Fruit fly (Drosophila melanogaster) whole organism, embryonic: Measurements from ENCODE around the gene Etl1.

ENCODE experiments used
- Antp ChIP-seq: fragments of 200-800 bp; sonication (Bioruptor generic); optimal IDR thresholded peaks from 3 replicates; lab custom pipeline; 2016; ENCODE audit warnings: missing biosample characterization, missing genetic modification characterization
- B-H2 ChIP-seq: fragments of 200-800 bp; sonication (Bioruptor generic); optimal IDR thresholded peaks from 2 replicates; lab custom pipeline; 2018; ENCODE audit warnings: missing biosample characterization, mild to moderate bottlenecking, missing genetic modification characterization
- CG10267 ChIP-seq: fragments of 200-800 bp; sonication (Bioruptor generic); optimal IDR thresholded peaks from 2 replicates; lab custom pipeline; 2018; ENCODE audit warnings: missing biosample characterization, mild to moderate bottlenecking, missing genetic modification characterization, moderate library complexity
- CG11695 ChIP-seq: fragments of 200-800 bp; sonication (Bioruptor generic); IDR thresholded peaks from 3 replicates; pipeline ENCODE4 v1.3.6; 2022; ENCODE audit warnings: missing biosample characterization, missing genetic modification characterization
- CG13775 ChIP-seq: fragments of 200-800 bp; sonication (Bioruptor generic); optimal IDR thresholded peaks from 3 replicates; lab custom pipeline; 2017; ENCODE audit warnings: missing biosample characterization, mild to moderate bottlenecking, missing genetic modification characterization
- CG15011 ChIP-seq: fragments of 200-800 bp; sonication (Bioruptor generic); optimal IDR thresholded peaks from 3 replicates; lab custom pipeline; 2018; ENCODE audit warnings: missing biosample characterization, mild to moderate bottlenecking, missing genetic modification characterization
- CG15269 ChIP-seq: fragments of 200-800 bp; sonication (Bioruptor generic); optimal IDR thresholded peaks from 2 replicates; lab custom pipeline; 2018; ENCODE audit warnings: missing biosample characterization, mild to moderate bottlenecking, missing genetic modification characterization, moderate library complexity
- CG15514 ChIP-seq: fragments of 200-800 bp; sonication (Bioruptor generic); optimal IDR thresholded peaks from 3 replicates; lab custom pipeline; 2017; ENCODE audit warnings: missing biosample characterization, missing genetic modification characterization, mild to moderate bottlenecking, moderate library complexity, missing genetic modification reagents
- CG1603 ChIP-seq: fragments of 200-800 bp; sonication (Bioruptor generic); optimal IDR thresholded peaks from 2 replicates; lab custom pipeline; 2019; ENCODE audit warnings: missing biosample characterization, mild to moderate bottlenecking, missing genetic modification characterization, moderate library complexity
- CG16815 ChIP-seq: fragments of 200-800 bp; sonication (Bioruptor generic); optimal IDR thresholded peaks from 3 replicates; lab custom pipeline; 2017; ENCODE audit warnings: missing biosample characterization, mild to moderate bottlenecking, missing genetic modification characterization
- CG17829 ChIP-seq: fragments of 200-800 bp; optimal IDR thresholded peaks from 2 replicates; lab custom pipeline; 2019; ENCODE audit warnings: missing biosample characterization, mild to moderate bottlenecking, missing genetic modification characterization, moderate library complexity
- CG30020 ChIP-seq: fragments of 200-800 bp; optimal IDR thresholded peaks from 2 replicates; lab custom pipeline; 2019; ENCODE audit warnings: missing biosample characterization, mild to moderate bottlenecking, missing genetic modification characterization, moderate library complexity
- CG4328 ChIP-seq: fragments of 200-800 bp; sonication (Bioruptor generic); optimal IDR thresholded peaks from 3 replicates; lab custom pipeline; 2017; ENCODE audit warnings: missing biosample characterization, missing genetic modification reagents, missing genetic modification characterization
- CG7271 ChIP-seq: fragments of 200-800 bp; sonication (Bioruptor generic); optimal IDR thresholded peaks from 2 replicates; lab custom pipeline; 2018; ENCODE audit warnings: missing biosample characterization, mild to moderate bottlenecking, missing genetic modification characterization, moderate library complexity
- CG7357 ChIP-seq: fragments of 200-800 bp; sonication (Bioruptor generic); IDR thresholded peaks from 3 replicates; pipeline ENCODE4 v1.3.6; 2022; ENCODE audit warnings: missing biosample characterization, missing genetic modification characterization
- CG7928 ChIP-seq: fragments of 200-800 bp; sonication (Bioruptor generic); optimal IDR thresholded peaks from 2 replicates; lab custom pipeline; 2017; ENCODE audit warnings: missing biosample characterization, mild to moderate bottlenecking, missing genetic modification characterization
- CG7963 ChIP-seq: fragments of 200-800 bp; sonication (Bioruptor generic); IDR thresholded peaks from 3 replicates; pipeline ENCODE4 v1.3.6; 2022; ENCODE audit warnings: missing biosample characterization, missing genetic modification characterization; ENCODE audit not compliant: partially characterized antibody
- CG7987 ChIP-seq: fragments of 200-800 bp; sonication (Bioruptor generic); optimal IDR thresholded peaks from 2 replicates; lab custom pipeline; 2018; ENCODE audit warnings: missing biosample characterization, mild to moderate bottlenecking, missing genetic modification characterization, moderate library complexity
- CG8388 ChIP-seq: fragments of 200-800 bp; sonication (Bioruptor generic); optimal IDR thresholded peaks from 2 replicates; lab custom pipeline; 2019; ENCODE audit warnings: missing biosample characterization, mild to moderate bottlenecking, missing genetic modification characterization, moderate library complexity
- CG8478 ChIP-seq: fragments of >200 bp; optimal IDR thresholded peaks from 2 replicates; lab custom pipeline; 2018
- CG8944 ChIP-seq: fragments of 200-800 bp; sonication (Bioruptor generic); optimal IDR thresholded peaks from 3 replicates; lab custom pipeline; 2016; ENCODE audit warnings: missing biosample characterization, missing genetic modification characterization
- CkIIα-i1 ChIP-seq: fragments of 200-800 bp; sonication (Bioruptor generic); IDR thresholded peaks from 2 replicates; pipeline ENCODE4 v1.3.6; 2022; ENCODE audit warnings: missing biosample characterization, missing genetic modification characterization
- Dbx ChIP-seq: fragments of 200-800 bp; sonication (Bioruptor generic); IDR thresholded peaks from 3 replicates; pipeline ENCODE4 v1.3.6; 2022; ENCODE audit warnings: missing biosample characterization, missing genetic modification characterization
- Lpt ChIP-seq: fragments of >200 bp; optimal IDR thresholded peaks from 2 replicates; lab custom pipeline; 2018; ENCODE audit warnings: missing biosample characterization, missing genetic modification characterization
- Nf-YB ChIP-seq: fragments of 200-800 bp; sonication (Bioruptor generic); optimal IDR thresholded peaks from 3 replicates; lab custom pipeline; 2019; ENCODE audit warnings: missing biosample characterization, mild to moderate bottlenecking, missing genetic modification characterization, moderate library complexity
- Pdp1 ChIP-seq, 2 experiments: fragments of 200-800 bp; sonication (Bioruptor generic); optimal IDR thresholded peaks; 3 replicates each; lab custom pipeline; 2016; ENCODE audit warnings: missing biosample characterization in 2 of 2, missing genetic modification characterization in 2 of 2, mild to moderate bottlenecking in 1 of 2, moderate library complexity in 1 of 2
- ap ChIP-seq: fragments of 200-800 bp; sonication (Bioruptor generic); IDR thresholded peaks from 2 replicates; pipeline ENCODE4 v1.3.6; 2022; ENCODE audit warnings: missing biosample characterization, missing genetic modification characterization
- ato ChIP-seq: fragments of 200-800 bp; sonication (Bioruptor generic); IDR thresholded peaks from 2 replicates; pipeline ENCODE4 v1.3.6; 2022; ENCODE audit warnings: missing biosample characterization, missing genetic modification characterization; ENCODE audit not compliant: partially characterized antibody
- bab2 ChIP-seq: fragments of 200-800 bp; sonication (Bioruptor generic); optimal IDR thresholded peaks from 2 replicates; lab custom pipeline; 2016; ENCODE audit warnings: missing biosample characterization, missing genetic modification characterization
- bbx ChIP-seq: fragments of 200-800 bp; sonication (Bioruptor generic); IDR thresholded peaks from 2 replicates; pipeline ENCODE4 v1.3.6; 2022; ENCODE audit warnings: missing biosample characterization, missing genetic modification characterization; ENCODE audit not compliant: partially characterized antibody
- br ChIP-seq: fragments of >200 bp; optimal IDR thresholded peaks from 2 replicates; lab custom pipeline; 2017
- bsh ChIP-seq, 2 experiments: fragments of 200-800 bp; sonication (Bioruptor generic); optimal IDR thresholded peaks; 2 replicates each; lab custom pipeline; 2017 to 2018; ENCODE audit warnings: mild to moderate bottlenecking in 2 of 2, missing biosample characterization in 2 of 2, missing genetic modification characterization in 2 of 2, moderate library complexity in 1 of 2
- chm ChIP-seq: fragments of 200-800 bp; sonication (Bioruptor generic); IDR thresholded peaks from 2 replicates; pipeline ENCODE4 v1.3.6; 2022; ENCODE audit warnings: missing biosample characterization, missing genetic modification characterization
- ci ChIP-seq: fragments of 200-800 bp; sonication (Bioruptor generic); IDR thresholded peaks from 3 replicates; pipeline ENCODE4 v1.3.6; 2022; ENCODE audit warnings: missing biosample characterization, missing genetic modification characterization
- cwo ChIP-seq: fragments of 200-800 bp; sonication (Bioruptor generic); optimal IDR thresholded peaks from 3 replicates; lab custom pipeline; 2017; ENCODE audit warnings: missing biosample characterization, missing genetic modification characterization, mild to moderate bottlenecking, moderate library complexity, missing genetic modification reagents
- ewg ChIP-seq: fragments of 200-800 bp; sonication (Bioruptor generic); optimal IDR thresholded peaks from 3 replicates; lab custom pipeline; 2017; ENCODE audit warnings: mild to moderate bottlenecking, missing biosample characterization, missing genetic modification reagents, missing genetic modification characterization
- fd64A ChIP-seq: fragments of 200-800 bp; sonication (Bioruptor generic); optimal IDR thresholded peaks from 3 replicates; lab custom pipeline; 2018; ENCODE audit warnings: missing biosample characterization, mild to moderate bottlenecking, missing genetic modification characterization
- ftz-f1 ChIP-seq: fragments of 200-800 bp; sonication (Bioruptor generic); optimal IDR thresholded peaks from 2 replicates; lab custom pipeline; 2016; ENCODE audit warnings: missing biosample characterization, missing genetic modification characterization
- lab ChIP-seq: fragments of 200-800 bp; sonication (Bioruptor generic); optimal IDR thresholded peaks from 3 replicates; lab custom pipeline; 2017; ENCODE audit warnings: missing biosample characterization, missing genetic modification characterization, mild to moderate bottlenecking, moderate library complexity, missing genetic modification reagents
- lmd ChIP-seq: fragments of 200-800 bp; sonication (Bioruptor generic); IDR thresholded peaks from 2 replicates; pipeline ENCODE4 v1.3.6; 2022; ENCODE audit warnings: missing biosample characterization, missing genetic modification characterization
- lov ChIP-seq, 2 experiments: fragments of 200-800 bp in 1 of 2; fragments of >200 bp in 1 of 2; sonication (Bioruptor generic) in 1 of 2; IDR thresholded peaks in 1 of 2; optimal IDR thresholded peaks in 1 of 2; 2 replicates in 1 of 2; 3 replicates in 1 of 2; pipeline versions ENCODE4 v1.3.6 to Lab custom; 2017 to 2022; ENCODE audit warnings: missing biosample characterization in 1 of 2, missing genetic modification characterization in 1 of 2
- mam ChIP-seq: fragments of 200-800 bp; sonication (Bioruptor generic); optimal IDR thresholded peaks from 3 replicates; lab custom pipeline; 2016; ENCODE audit warnings: missing biosample characterization, missing genetic modification characterization
- onecut ChIP-seq: fragments of 200-800 bp; sonication (Bioruptor generic); IDR thresholded peaks from 2 replicates; pipeline ENCODE4 v1.3.6; 2022; ENCODE audit warnings: missing biosample characterization, missing genetic modification characterization
- psq ChIP-seq: fragments of 200-800 bp; sonication (Bioruptor generic); optimal IDR thresholded peaks from 2 replicates; lab custom pipeline; 2017; ENCODE audit warnings: missing biosample characterization, missing genetic modification characterization
- pum ChIP-seq: fragments of 200-800 bp; sonication (Bioruptor generic); optimal IDR thresholded peaks from 2 replicates; lab custom pipeline; 2016; ENCODE audit warnings: missing biosample characterization, missing genetic modification characterization
- ro ChIP-seq: fragments of 200-800 bp; sonication (Bioruptor generic); IDR thresholded peaks from 2 replicates; pipeline ENCODE4 v1.3.6; 2022; ENCODE audit warnings: missing biosample characterization, missing genetic modification characterization
- shn ChIP-seq: fragments of 200-800 bp; sonication (Bioruptor generic); optimal IDR thresholded peaks from 3 replicates; lab custom pipeline; 2016; ENCODE audit warnings: missing biosample characterization, missing genetic modification characterization
- sisA ChIP-seq: fragments of 200-800 bp; sonication (Bioruptor generic); IDR thresholded peaks from 2 replicates; pipeline ENCODE4 v1.3.6; 2022; ENCODE audit warnings: missing biosample characterization, missing genetic modification characterization
- vvl ChIP-seq: fragments of 200-800 bp; sonication (Bioruptor generic); IDR thresholded peaks from 2 replicates; pipeline ENCODE4 v1.3.6; 2022; ENCODE audit warnings: missing biosample characterization, missing genetic modification characterization

Gene Etl1

DNA sequence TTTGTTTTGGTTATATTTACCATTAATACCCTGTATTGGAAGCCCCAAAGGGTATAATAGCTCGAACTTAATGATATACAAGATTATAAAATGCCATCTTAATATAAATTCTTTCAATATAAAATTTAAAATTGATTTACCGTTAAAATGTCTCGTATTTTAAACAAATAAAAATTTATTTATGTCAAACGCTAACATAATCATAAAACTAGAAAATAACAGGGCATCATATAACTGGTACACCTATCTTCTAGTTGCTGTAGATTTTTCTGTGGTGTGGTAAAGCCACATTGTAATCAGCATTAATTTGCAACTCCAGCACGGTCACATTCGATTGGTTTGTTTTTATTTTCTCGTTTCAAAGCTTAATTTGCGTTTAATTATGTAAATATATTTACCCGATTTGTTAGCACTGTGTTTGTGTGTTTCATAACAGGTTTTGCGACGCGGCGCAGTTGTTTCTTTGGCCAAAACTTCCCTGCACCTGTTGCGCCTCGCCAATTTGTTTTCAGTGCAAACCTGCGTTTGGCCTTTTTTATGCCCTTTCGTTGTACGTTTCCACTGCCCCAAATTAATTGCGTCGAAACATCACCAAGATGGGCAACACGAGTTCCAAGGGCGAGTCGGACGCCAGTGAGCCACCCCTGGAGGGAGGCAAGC, 44.7 kb upstream of the Etl1 start, which contains the start of the genes CG4658 and CG5846 (continued):
- TF ChIP-seq CG7963 (GFP tag; lab: Robert Waterston, UW) (no peak), ro (GFP tag; lab: Robert Waterston, UW) (peak; percentile 84), cwo (peak; percentile 82), ap (peak; percentile 94), ewg (GFP tag; lab: Kevin White, UChicago) (peak; percentile 76), CG17829 (tag; lab: Kevin White, UChicago) (peak; percentile 97), CG11695 (peak; percentile 96), Lpt (GFP tag; lab: Kevin White, UChicago) (no peak), B-H2 (GFP tag; lab: Kevin White, UChicago) (peak; percentile 85), vvl (GFP tag; lab: Robert Waterston, UW) (peak; percentile 98), Dbx (peak; percentile 94), br (lab: Kevin White, UChicago) (no peak), shn (GFP tag; lab: Kevin White, UChicago) (peak; percentile 79), CkIIα-i1 (GFP tag; lab: Robert Waterston, UW) (no peak; the same call in 1 of the 2 replicates), CG15011 (GFP tag; lab: Kevin White, UChicago) (peak; percentile 86), CG10267 (tag; lab: Kevin White, UChicago) (peak; percentile 93), onecut (peak; percentile 66), lab (peak; percentile 94), Pdp1 (GFP tag; optimal IDR thresholded peaks at IDR 0.05; lab: Kevin White, UChicago) (peak; percentile 85 to 87), ato (GFP tag; lab: Robert Waterston, UW) (no peak), mam (peak; percentile 72), CG15269 (tag; lab: Kevin White, UChicago) (peak; percentile 93), CG7357 (peak; percentile 89), CG8478 (lab: Kevin White, UChicago) (no peak), CG8388 (GFP tag; lab: Kevin White, UChicago) (peak; percentile 96), psq (GFP tag; lab: Kevin White, UChicago) (peak; percentile 81), CG1603 (peak; percentile 71), ftz-f1 (GFP tag; lab: Kevin White, UChicago) (no peak), bsh (GFP tag; optimal IDR thresholded peaks at IDR 0.05; lab: Kevin White, UChicago) (peak; percentile 16 to 97), sisA (GFP tag; lab: Robert Waterston, UW) (peak; percentile 93), CG7987 (GFP tag; lab: Kevin White, UChicago) (peak; percentile 68), CG15514 (GFP tag; lab: Kevin White, UChicago) (peak; percentile 82), CG8944 (peak; percentile 80), fd64A (GFP tag; lab: Kevin White, UChicago) (no peak), CG13775 (GFP tag; lab: Kevin White, UChicago) (peak; percentile 93), lmd (GFP tag; lab: Robert Waterston, UW) (peak; percentile 95), Nf-YB (GFP tag; lab: Kevin White, UChicago) (peak; percentile 83), bbx (peak; percentile 12; the same call in 1 of the 2 replicates), CG30020 (tag; lab: Kevin White, UChicago) (peak; percentile 78), CG7928 (GFP tag; lab: Kevin White, UChicago) (peak; percentile 49), lov (optimal IDR thresholded peaks at IDR 0.05; lab: Kevin White, UChicago) (no peak), lov (GFP tag; IDR thresholded peaks at IDR 0.05; lab: Robert Waterston, UW) (peak; percentile 86), ci (GFP tag; lab: Robert Waterston, UW) (peak; percentile 92), Antp (GFP tag; lab: Kevin White, UChicago) (peak; percentile 33), CG4328 (GFP tag; lab: Kevin White, UChicago) (peak; percentile 68), CG16815 (peak; percentile 90), chm (GFP tag; lab: Robert Waterston, UW) (peak; percentile 94), pum (GFP tag; lab: Kevin White, UChicago) (peak; percentile 90), CG7271 (peak; percentile 94), bab2 (GFP tag; lab: Kevin White, UChicago) (peak; percentile 90)
